Fruit fly (Drosophila melanogaster) whole organism, wandering third instar larva: Measurements from ENCODE around the gene ND-15.

Source experiments
- Abd-B ChIP-seq: fragments of >200 bp; optimal IDR thresholded peaks from 2 replicates; lab custom pipeline; 2017; ENCODE audit warnings: missing biosample characterization, missing genetic modification characterization
- Dfd ChIP-seq: fragments of >200 bp; optimal IDR thresholded peaks from 2 replicates; lab custom pipeline; 2017; ENCODE audit warnings: missing biosample characterization, missing genetic modification characterization
- HLH106 ChIP-seq: fragments of 200-800 bp; optimal IDR thresholded peaks from 3 replicates; lab custom pipeline; 2019; ENCODE audit warnings: missing biosample characterization, mild to moderate bottlenecking, missing genetic modification characterization, moderate library complexity
- OdsH ChIP-seq: fragments of 200-800 bp; sonication (Bioruptor generic); optimal IDR thresholded peaks from 2 replicates; lab custom pipeline; 2016; ENCODE audit warnings: missing biosample characterization, mild to moderate bottlenecking, missing genetic modification characterization
- brk ChIP-seq: fragments of 200-800 bp; sonication (Bioruptor generic); optimal IDR thresholded peaks from 2 replicates; lab custom pipeline; 2016; ENCODE audit warnings: missing biosample characterization, mild to moderate bottlenecking, missing genetic modification characterization
- h ChIP-seq: fragments of 200-800 bp; sonication (Bioruptor generic); optimal IDR thresholded peaks from 3 replicates; lab custom pipeline; 2016; ENCODE audit warnings: missing biosample characterization, mild to moderate bottlenecking, missing genetic modification characterization
- psq ChIP-seq: fragments of 200-800 bp; sonication (Bioruptor generic); optimal IDR thresholded peaks from 3 replicates; lab custom pipeline; 2017; ENCODE audit warnings: missing biosample characterization, mild to moderate bottlenecking, missing genetic modification characterization, moderate library complexity
- tai ChIP-seq: sonication (Bioruptor generic); optimal IDR thresholded peaks from 2 replicates; lab custom pipeline; 2016; ENCODE audit warnings: missing biosample characterization, missing genetic modification characterization
- usp ChIP-seq: fragments of >200 bp; optimal IDR thresholded peaks from 2 replicates; lab custom pipeline; 2017; ENCODE audit warnings: missing biosample characterization, missing genetic modification characterization

- TF ChIP-seq usp (GFP tag; lab: Kevin White, UChicago) (no peak), HLH106 (no peak), OdsH (GFP tag; lab: Kevin White, UChicago) (no peak), h (no peak), brk (no peak), Abd-B (no peak), tai (GFP tag; lab: Kevin White, UChicago) (peak; percentile 41), psq (GFP tag; lab: Kevin White, UChicago) (no peak), Dfd (GFP tag; lab: Kevin White, UChicago) (no peak)
Measured at dm6 chr2L:170383-170782, 55.9 kb downstream of the ND-15 start.
